Worm (Caenorhabditis elegans) whole organism, midembryonic: ENCODE results near the gene dpy-8.

ENCODE experiments used
- T22C8.4 ChIP-seq: fragments of 200-800 bp; sonication (Bioruptor generic); IDR thresholded peaks from 2 replicates; pipeline ENCODE4 v1.3.6; 2022; ENCODE audit warnings: missing genetic modification characterization, missing compliant biosample characterization
- cog-1 ChIP-seq: sonication (generic microtip); optimal IDR thresholded peaks from 2 replicates; lab custom pipeline; 2016; ENCODE audit warnings: missing genetic modification characterization, missing compliant biosample characterization
- flt-1 ChIP-seq: fragments of 200-800 bp; sonication (Bioruptor generic); IDR thresholded peaks from 2 replicates; pipeline ENCODE4 v1.3.6; 2022; ENCODE audit warnings: missing genetic modification characterization, missing compliant biosample characterization
- klf-2 ChIP-seq: fragments of 200-800 bp; sonication (Bioruptor generic); conservative IDR thresholded peaks from 2 replicates; pipeline ENCODE4 v1.3.6; 2022; ENCODE audit warnings: missing genetic modification reagents, missing genetic modification characterization, missing compliant biosample characterization
- med-1 ChIP-seq: sonication (generic microtip); optimal IDR thresholded peaks from 2 replicates; lab custom pipeline; 2017; ENCODE audit warnings: missing genetic modification characterization, mild to moderate bottlenecking, missing compliant biosample characterization, antibody characterized with exemption, missing genetic modification reagents; ENCODE audit not compliant: insufficient read depth
- ref-1 ChIP-seq: fragments of 200-800 bp; sonication (Bioruptor generic); conservative IDR thresholded peaks from 2 replicates; pipeline ENCODE4 v1.3.6; 2022; ENCODE audit warnings: missing genetic modification reagents, missing genetic modification characterization, missing compliant biosample characterization
- tab-1 ChIP-seq: fragments of 200-800 bp; sonication (Bioruptor generic); IDR thresholded peaks from 2 replicates; pipeline ENCODE4 v1.3.6; 2022; ENCODE audit warnings: missing genetic modification characterization, missing compliant biosample characterization
- ztf-23 ChIP-seq: fragments of 200-800 bp; sonication (Bioruptor generic); IDR thresholded peaks from 2 replicates; pipeline ENCODE4 v1.3.6; 2022; ENCODE audit warnings: missing genetic modification reagents, missing genetic modification characterization, missing compliant biosample characterization
- ztf-29 ChIP-seq: fragments of 200-800 bp; sonication (Bioruptor generic); IDR thresholded peaks from 2 replicates; pipeline ENCODE4 v1.3.6; 2022; ENCODE audit warnings: missing genetic modification reagents, missing genetic modification characterization, missing compliant biosample characterization

- TF ChIP-seq T22C8.4, result no peak
- no peak for TF ChIP-seq tab-1 (GFP tag; lab: Robert Waterston, UW)
- no peak for TF ChIP-seq med-1 (GFP tag; lab: Kevin White, UChicago)
- no peak for TF ChIP-seq flt-1 (GFP tag; lab: Robert Waterston, UW)
- no peak for TF ChIP-seq ref-1 (GFP tag; lab: Robert Waterston, UW)
- no peak for TF ChIP-seq ztf-29
- TF ChIP-seq klf-2, result no peak
- TF ChIP-seq ztf-23 (GFP tag; lab: Robert Waterston, UW), result no peak
- TF ChIP-seq cog-1 (tag; lab: Kevin White, UChicago), result no peak
These were observed 4.0 kb upstream of the dpy-8 start, which contains the start of gene C31H2.3 for ce11 chrX:5154278-5154677.
